Worm (Caenorhabditis elegans): Measurements from ENCODE around the gene F38A1.9.

F38A1.9 gene

ce11 chrIV:1209813-1210212, 35.3 kb downstream of the F38A1.9 start:
- no peak for TF ChIP-seq flh-1 (GFP tag; optimal IDR thresholded peaks at IDR 0.05)
- TF ChIP-seq sem-2 (GFP tag; optimal IDR thresholded peaks at IDR 0.05), result no peak
- no peak for TF ChIP-seq lsy-2 (tag; optimal IDR thresholded peaks at IDR 0.05)

DNA sequence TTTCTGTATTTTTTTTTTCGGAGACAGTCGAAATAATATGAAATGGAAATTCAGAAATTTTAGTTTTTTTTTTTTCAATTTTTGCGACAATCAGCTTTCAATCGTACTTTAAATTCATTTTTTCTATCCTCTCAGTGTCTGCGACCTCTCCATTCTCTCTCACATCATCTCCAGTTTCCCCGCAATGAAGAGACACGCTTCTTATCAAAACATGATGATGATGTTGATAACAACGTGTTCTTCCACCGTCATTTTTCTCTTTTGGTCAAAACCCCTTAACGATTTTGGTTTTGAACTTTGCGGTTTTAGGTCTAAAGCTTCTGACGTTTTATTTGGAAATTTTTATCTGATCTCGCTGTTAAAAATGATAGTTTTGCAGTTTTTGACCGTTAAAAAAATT, 35.8 kb downstream of the F38A1.9 start:
- no peak for TF ChIP-seq lin-32 (GFP tag; optimal IDR thresholded peaks at IDR 0.05)
- no peak for TF ChIP-seq hlh-1 (tag; optimal IDR thresholded peaks at IDR 0.05)
- no peak for TF ChIP-seq M03D4.4 (tag; optimal IDR thresholded peaks at IDR 0.05)
- no peak for TF ChIP-seq ceh-39 (tag; optimal IDR thresholded peaks at IDR 0.05)
- no peak for TF ChIP-seq elt-1 (tag; optimal IDR thresholded peaks at IDR 0.05; ENCODE audit: borderline replicate concordance, insufficient read depth)
- TF ChIP-seq blmp-1 (tag; optimal IDR thresholded peaks at IDR 0.05), result no peak
- TF ChIP-seq mep-1 (tag; optimal IDR thresholded peaks at IDR 0.05), result no peak
- no peak for TF ChIP-seq sptf-1 (tag; optimal IDR thresholded peaks at IDR 0.05)
- TF ChIP-seq ceh-43 (GFP tag; optimal IDR thresholded peaks at IDR 0.05), result no peak
- TF ChIP-seq nhr-2 (tag; optimal IDR thresholded peaks at IDR 0.05), result no peak
- TF ChIP-seq nhr-28 (tag; optimal IDR thresholded peaks at IDR 0.05), result no peak
- no peak for TF ChIP-seq ham-2 (GFP tag; optimal IDR thresholded peaks at IDR 0.05)
- no peak for TF ChIP-seq ztf-11 (tag; optimal IDR thresholded peaks at IDR 0.05)

DNA sequence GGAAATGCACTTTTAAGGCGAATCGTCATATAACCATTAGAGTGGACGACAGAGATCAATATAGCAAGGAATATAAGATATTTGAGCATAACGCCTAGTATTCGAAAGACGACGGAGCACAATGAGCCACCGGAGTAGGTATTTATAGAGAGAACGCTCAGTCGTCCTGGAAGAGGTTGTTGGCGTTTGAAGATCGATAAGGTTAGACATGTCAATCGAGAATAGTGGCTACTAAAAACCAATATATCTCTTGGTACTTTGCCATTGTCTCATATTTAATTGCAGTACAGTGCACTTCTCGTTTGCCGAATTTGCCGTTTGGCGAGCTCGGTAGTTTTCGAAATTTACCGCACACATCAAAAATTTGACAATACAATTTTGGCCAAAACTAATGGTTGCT, 37.2 kb downstream of the F38A1.9 start, which contains the start of gene dsl-1:
TSS of gene dsl-1 (minus strand) at position 101 of the 400 bp plus-strand sequence.
- TF ChIP-seq ztf-11 (tag; optimal IDR thresholded peaks at IDR 0.05), result no peak
- no peak for TF ChIP-seq unc-62 (GFP tag; optimal IDR thresholded peaks at IDR 0.05)
- TF ChIP-seq blmp-1 (tag; optimal IDR thresholded peaks at IDR 0.05), result no peak
- TF ChIP-seq unc-120 (tag; optimal IDR thresholded peaks at IDR 0.05; ENCODE audit: poor library complexity, severe bottlenecking), result no peak
- TF ChIP-seq nhr-12 (tag; optimal IDR thresholded peaks at IDR 0.05), result no peak
- TF ChIP-seq drap-1 (GFP tag; optimal IDR thresholded peaks at IDR 0.05), result no peak
- no peak for TF ChIP-seq tbx-8 (GFP tag; optimal IDR thresholded peaks at IDR 0.05)
- no peak for TF ChIP-seq nhr-237 (tag; optimal IDR thresholded peaks at IDR 0.05)
- TF ChIP-seq nhr-76 (tag; optimal IDR thresholded peaks at IDR 0.05), result no peak
- no peak for TF ChIP-seq lin-13 (tag; optimal IDR thresholded peaks at IDR 0.05)
- TF ChIP-seq nhr-2 (tag; optimal IDR thresholded peaks at IDR 0.05), result no peak
- TF ChIP-seq M03D4.4 (tag; optimal IDR thresholded peaks at IDR 0.05), result no peak
- no peak for TF ChIP-seq pha-4 (tag; optimal IDR thresholded peaks at IDR 0.05)
- no peak for TF ChIP-seq snpc-4 (tag; optimal IDR thresholded peaks at IDR 0.05)
- TF ChIP-seq ceh-83 (GFP tag; optimal IDR thresholded peaks at IDR 0.05), result no peak
- no peak for TF ChIP-seq cnd-1 (tag; optimal IDR thresholded peaks at IDR 0.05)
- no peak for TF ChIP-seq bed-3 (GFP tag; optimal IDR thresholded peaks at IDR 0.05)

DNA sequence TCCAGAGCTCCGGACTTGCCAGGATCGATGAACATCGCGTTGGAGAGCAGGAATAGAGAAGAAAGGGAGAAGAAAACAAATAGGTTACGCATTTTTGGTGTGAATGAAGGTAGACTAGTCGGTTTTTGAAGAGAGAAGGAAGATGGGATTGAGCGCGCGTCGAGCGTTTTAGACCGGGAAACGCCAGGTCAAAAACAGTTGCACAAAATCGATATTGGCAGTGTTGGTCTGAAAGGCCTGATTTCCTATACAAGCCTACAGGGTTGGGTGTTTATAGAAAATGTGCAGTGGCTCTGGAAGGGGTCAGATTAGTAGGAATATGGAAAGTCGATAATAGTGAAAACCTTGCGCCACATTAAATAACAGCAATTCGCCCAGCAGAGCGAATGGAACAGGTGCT, 40.3 kb downstream of the F38A1.9 start, which contains the start of gene dsl-2:
TSS of gene dsl-2 (minus strand) at position 101 of the 400 bp plus-strand sequence.
- TF ChIP-seq nhr-2 (tag; optimal IDR thresholded peaks at IDR 0.05), result no peak
- no peak for TF ChIP-seq lin-13 (tag; optimal IDR thresholded peaks at IDR 0.05)
- no peak for TF ChIP-seq ces-1 (GFP tag; optimal IDR thresholded peaks at IDR 0.05)
- TF ChIP-seq ceh-39 (tag; optimal IDR thresholded peaks at IDR 0.05), result no peak
- no peak for TF ChIP-seq pha-4 (tag; optimal IDR thresholded peaks at IDR 0.05)
- TF ChIP-seq M03D4.4 (tag; optimal IDR thresholded peaks at IDR 0.05), result no peak

DNA sequence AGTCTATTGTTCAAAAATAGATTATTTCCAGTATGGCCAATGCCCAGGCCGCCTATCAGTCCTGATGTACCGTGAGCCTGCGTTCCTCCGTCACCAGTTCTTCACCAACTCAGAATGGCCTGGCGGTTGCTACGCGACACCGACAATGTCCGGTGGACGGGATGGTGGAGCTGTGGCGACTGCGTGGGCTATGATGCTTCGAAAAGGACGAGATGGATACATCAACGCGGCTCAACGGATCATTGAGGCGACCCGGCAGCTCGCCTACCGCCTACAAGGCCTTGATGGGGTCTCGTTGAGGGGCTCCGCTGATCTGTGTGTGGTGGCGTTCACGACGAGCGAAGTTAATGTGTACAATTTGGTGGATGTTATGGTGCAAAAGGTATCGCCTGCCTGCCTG, 45.6 kb downstream of the F38A1.9 start:
- TF ChIP-seq ceh-39 (tag; optimal IDR thresholded peaks at IDR 0.05), result no peak
- no peak for TF ChIP-seq elt-3 (tag; optimal IDR thresholded peaks at IDR 0.05)
- no peak for TF ChIP-seq snpc-4 (tag; optimal IDR thresholded peaks at IDR 0.05)
- no peak for TF ChIP-seq lin-13 (tag; optimal IDR thresholded peaks at IDR 0.05)
- TF ChIP-seq ces-1 (GFP tag; optimal IDR thresholded peaks at IDR 0.05), result no peak
- no peak for TF ChIP-seq flh-1 (GFP tag; optimal IDR thresholded peaks at IDR 0.05)
- no peak for TF ChIP-seq drap-1 (GFP tag; optimal IDR thresholded peaks at IDR 0.05)
- no peak for TF ChIP-seq lin-32 (GFP tag; optimal IDR thresholded peaks at IDR 0.05)
- no peak for TF ChIP-seq lsy-2 (tag; optimal IDR thresholded peaks at IDR 0.05)
- TF ChIP-seq ztf-11 (tag; optimal IDR thresholded peaks at IDR 0.05), result no peak
- no peak for TF ChIP-seq nhr-76 (tag; optimal IDR thresholded peaks at IDR 0.05)
- no peak for TF ChIP-seq zip-8 (tag; optimal IDR thresholded peaks at IDR 0.05)
- no peak for TF ChIP-seq unc-62 (GFP tag; optimal IDR thresholded peaks at IDR 0.05)
- no peak for TF ChIP-seq nhr-237 (tag; optimal IDR thresholded peaks at IDR 0.05)
- TF ChIP-seq ham-2 (GFP tag; optimal IDR thresholded peaks at IDR 0.05), result no peak
- no peak for TF ChIP-seq elt-1 (tag; optimal IDR thresholded peaks at IDR 0.05; ENCODE audit: borderline replicate concordance, insufficient read depth)
- TF ChIP-seq mep-1 (tag; optimal IDR thresholded peaks at IDR 0.05), result no peak
- TF ChIP-seq sptf-1 (tag; optimal IDR thresholded peaks at IDR 0.05), result no peak
- TF ChIP-seq ceh-43 (GFP tag; optimal IDR thresholded peaks at IDR 0.05), result no peak
- no peak for TF ChIP-seq unc-39 (tag; optimal IDR thresholded peaks at IDR 0.05)

Data from whole organism, mixed stage, embryonic.